Worm (Caenorhabditis elegans): ENCODE measurements around the gene arrd-10.

arrd-10 gene

ce11 chrII:12942496-12942895, 2.6 kb downstream of the arrd-10 start:
- no peak for TF ChIP-seq nhr-11 (tag; optimal IDR thresholded peaks at IDR 0.05)
- TF ChIP-seq ceh-63 (GFP tag; optimal IDR thresholded peaks at IDR 0.05) = no peak
- no peak for TF ChIP-seq C16A3.4 (tag; optimal IDR thresholded peaks at IDR 0.05)
- no peak for TF ChIP-seq nhr-19 (GFP tag; conservative IDR thresholded peaks at IDR 0.05)
- TF ChIP-seq hpl-2 (GFP tag; optimal IDR thresholded peaks at IDR 0.05) = no peak
- TF ChIP-seq nhr-90 (tag; optimal IDR thresholded peaks at IDR 0.05; ENCODE audit: poor library complexity) = no peak
- no peak for TF ChIP-seq skn-1 (tag; optimal IDR thresholded peaks at IDR 0.05)
- TF ChIP-seq blmp-1 (tag; optimal IDR thresholded peaks at IDR 0.05) = peak; percentile 53
- no peak for TF ChIP-seq mep-1 (tag; optimal IDR thresholded peaks at IDR 0.05)
- no peak for TF ChIP-seq sptf-1 (tag; optimal IDR thresholded peaks at IDR 0.05)
- no peak for TF ChIP-seq unc-30 (tag; optimal IDR thresholded peaks at IDR 0.05)
- peak in 5 of 6 experiments; percentile 78 to 91 (median 89) for TF ChIP-seq elt-3 (tag; optimal IDR thresholded peaks at IDR 0.05)
- TF ChIP-seq jun-1 (tag; optimal IDR thresholded peaks at IDR 0.05) = no peak
- no peak for TF ChIP-seq aha-1 (tag; optimal IDR thresholded peaks at IDR 0.05)

ce11 chrII:12944587-12945126, 4.8 kb downstream of the arrd-10 start:
- TF ChIP-seq ceh-82 (tag; optimal IDR thresholded peaks at IDR 0.05) = peak; percentile 90 to 94 (median 92)
- peak; percentile 91 for TF ChIP-seq unc-86 (tag; optimal IDR thresholded peaks at IDR 0.05)
- peak; percentile 97 for TF ChIP-seq nhr-20 (tag; optimal IDR thresholded peaks at IDR 0.05)
- peak; percentile 34 for TF ChIP-seq Y116A8C.19 (tag; optimal IDR thresholded peaks at IDR 0.05; ENCODE audit: borderline replicate concordance)
- TF ChIP-seq nhr-71 (tag; optimal IDR thresholded peaks at IDR 0.05) = peak; percentile 98
- peak; percentile 89 for TF ChIP-seq ceh-88 (GFP tag; IDR thresholded peaks at IDR 0.05)
- TF ChIP-seq C16A3.4 (tag; optimal IDR thresholded peaks at IDR 0.05) = peak; percentile 63
- TF ChIP-seq unc-130 (tag; optimal IDR thresholded peaks at IDR 0.05) = peak; percentile 88
- peak; percentile 96 for TF ChIP-seq elt-2 (tag; optimal IDR thresholded peaks at IDR 0.05)
- TF ChIP-seq efl-3 (GFP tag; optimal IDR thresholded peaks at IDR 0.05) = peak; percentile 87
- TF ChIP-seq swsn-7 (tag; optimal IDR thresholded peaks at IDR 0.05) = peak; percentile 98
- peak; percentile 42 for TF ChIP-seq nhr-76 (tag; optimal IDR thresholded peaks at IDR 0.05)
- peak; percentile 100 for TF ChIP-seq snpc-4 (tag; optimal IDR thresholded peaks at IDR 0.05)
- peak; percentile 57 to 71 (median 69) for TF ChIP-seq dpl-1 (GFP tag; optimal IDR thresholded peaks at IDR 0.05)
- TF ChIP-seq zag-1 (tag; optimal IDR thresholded peaks at IDR 0.05) = no peak
- peak; percentile 86 for TF ChIP-seq lin-13 (GFP tag; optimal IDR thresholded peaks at IDR 0.05)
- no peak for TF ChIP-seq alr-1 (tag; optimal IDR thresholded peaks at IDR 0.05; ENCODE audit: borderline replicate concordance)
- peak; percentile 84 for TF ChIP-seq isw-1 (GFP tag; IDR thresholded peaks at IDR 0.05)
- peak; percentile 97 for TF ChIP-seq nhr-85 (tag)
- TF ChIP-seq sup-37 (GFP tag; optimal IDR thresholded peaks at IDR 0.05) = peak; percentile 97
- peak; percentile 77 for TF ChIP-seq mef-2 (tag; optimal IDR thresholded peaks at IDR 0.05)
- TF ChIP-seq mab-9 (GFP tag; IDR thresholded peaks at IDR 0.05) = peak; percentile 80; the same call in 1 of the 2 replicates
- no peak for TF ChIP-seq pag-3 (tag; optimal IDR thresholded peaks at IDR 0.05; ENCODE audit: borderline replicate concordance, insufficient read depth)
- peak; percentile 25 for TF ChIP-seq aha-1 (tag; optimal IDR thresholded peaks at IDR 0.05)
- TF ChIP-seq C34B4.2 (tag; optimal IDR thresholded peaks at IDR 0.05) = peak; percentile 83
- TF ChIP-seq rnt-1 (tag; optimal IDR thresholded peaks at IDR 0.05) = peak; percentile 95
- peak; percentile 95 for TF ChIP-seq irx-1 (tag; optimal IDR thresholded peaks at IDR 0.05)
- peak; percentile 89 for TF ChIP-seq C04F5.9 (tag; optimal IDR thresholded peaks at IDR 0.05)
- TF ChIP-seq grh-1 (GFP tag; IDR thresholded peaks at IDR 0.05) = peak; percentile 97
- no peak for TF ChIP-seq nhr-12 (tag; optimal IDR thresholded peaks at IDR 0.05)
- TF ChIP-seq hpl-2 (GFP tag; optimal IDR thresholded peaks at IDR 0.05) = peak; percentile 91
- TF ChIP-seq lin-35 (GFP tag; optimal IDR thresholded peaks at IDR 0.05) = peak; percentile 69 to 89
- TF ChIP-seq mdl-1 (tag; optimal IDR thresholded peaks at IDR 0.05) = peak in 1 of 2 experiments; percentile 78
- TF ChIP-seq lsy-2 (tag; optimal IDR thresholded peaks at IDR 0.05) = peak; percentile 79 to 85
- peak; percentile 80 for TF ChIP-seq mep-1 (tag; optimal IDR thresholded peaks at IDR 0.05)
- TF ChIP-seq egl-27 (tag; optimal IDR thresholded peaks at IDR 0.05) = peak; percentile 12 to 74
- TF ChIP-seq snu-23 (GFP tag; optimal IDR thresholded peaks at IDR 0.05) = peak; percentile 97
- TF ChIP-seq ceh-90 (tag; optimal IDR thresholded peaks at IDR 0.05) = peak; percentile 64
- TF ChIP-seq elt-3 (tag; optimal IDR thresholded peaks at IDR 0.05) = peak; percentile 31 to 82 (median 52)
- peak; percentile 98 for TF ChIP-seq nhr-19 (GFP tag; conservative IDR thresholded peaks at IDR 0.05)
- peak; percentile 76 for TF ChIP-seq skn-1 (tag; optimal IDR thresholded peaks at IDR 0.05)
- peak; percentile 39 for TF ChIP-seq F16B12.6 (tag; optimal IDR thresholded peaks at IDR 0.05)
